Fruit fly (Drosophila melanogaster) whole organism, embryonic: ENCODE results near the gene CG5096.

Experiments used
- Atf3 ChIP-seq: fragments of 200-800 bp; sonication (Bioruptor generic); optimal IDR thresholded peaks from 3 replicates; lab custom pipeline; 2016; ENCODE audit warnings: missing biosample characterization, missing genetic modification characterization
- CG10959 ChIP-seq: fragments of 200-800 bp; sonication (Bioruptor generic); IDR thresholded peaks from 2 replicates; pipeline ENCODE4 v1.3.6; 2022; ENCODE audit warnings: missing biosample characterization, missing genetic modification characterization
- CG11696 ChIP-seq: fragments of 200-800 bp; sonication (Bioruptor generic); IDR thresholded peaks from 2 replicates; pipeline ENCODE4 v1.3.6; 2022; ENCODE audit warnings: missing biosample characterization, missing genetic modification characterization
- CG12659 ChIP-seq: fragments of 200-800 bp; sonication (Bioruptor generic); optimal IDR thresholded peaks from 3 replicates; lab custom pipeline; 2017; ENCODE audit warnings: mild to moderate bottlenecking, missing biosample characterization, missing genetic modification reagents, missing genetic modification characterization
- CG16815 ChIP-seq: fragments of 200-800 bp; sonication (Bioruptor generic); optimal IDR thresholded peaks from 3 replicates; lab custom pipeline; 2017; ENCODE audit warnings: missing biosample characterization, mild to moderate bottlenecking, missing genetic modification characterization
- CG17361 ChIP-seq: fragments of 200-800 bp; sonication (Bioruptor generic); IDR thresholded peaks from 3 replicates; pipeline ENCODE4 v1.3.6; 2022; ENCODE audit warnings: missing biosample characterization, missing genetic modification characterization
- CG17568 ChIP-seq: fragments of 200-800 bp; sonication (Bioruptor generic); optimal IDR thresholded peaks from 2 replicates; lab custom pipeline; 2018; ENCODE audit warnings: missing biosample characterization, mild to moderate bottlenecking, missing genetic modification characterization, moderate library complexity
- CG18764 ChIP-seq: fragments of 200-800 bp; sonication (Bioruptor generic); optimal IDR thresholded peaks from 3 replicates; lab custom pipeline; 2016; ENCODE audit warnings: missing biosample characterization, missing genetic modification characterization
- CG2889 ChIP-seq: fragments of 200-800 bp; sonication (Bioruptor generic); IDR thresholded peaks from 3 replicates; pipeline ENCODE4 v1.3.6; 2022; ENCODE audit warnings: missing biosample characterization, missing genetic modification characterization
- CG33557 ChIP-seq: fragments of 200-800 bp; sonication (Bioruptor generic); optimal IDR thresholded peaks from 2 replicates; lab custom pipeline; 2019; ENCODE audit warnings: missing biosample characterization, mild to moderate bottlenecking, missing genetic modification characterization, moderate library complexity
- CG34376 ChIP-seq: fragments of 200-800 bp; sonication (Bioruptor generic); optimal IDR thresholded peaks from 2 replicates; lab custom pipeline; 2018; ENCODE audit warnings: missing biosample characterization, mild to moderate bottlenecking, missing genetic modification characterization
- CG6654 ChIP-seq: fragments of 200-800 bp; sonication (Bioruptor generic); optimal IDR thresholded peaks from 2 replicates; lab custom pipeline; 2017; ENCODE audit warnings: missing biosample characterization, mild to moderate bottlenecking, missing genetic modification characterization
- CG8388 ChIP-seq: fragments of 200-800 bp; sonication (Bioruptor generic); optimal IDR thresholded peaks from 2 replicates; lab custom pipeline; 2019; ENCODE audit warnings: missing biosample characterization, mild to moderate bottlenecking, missing genetic modification characterization, moderate library complexity
- CG8765 ChIP-seq: fragments of 200-800 bp; sonication (Bioruptor generic); IDR thresholded peaks from 2 replicates; pipeline ENCODE4 v1.3.6; 2022; ENCODE audit warnings: missing biosample characterization, missing genetic modification characterization
- CG9437 ChIP-seq: fragments of 200-800 bp; sonication (Bioruptor generic); optimal IDR thresholded peaks from 2 replicates; lab custom pipeline; 2018; ENCODE audit warnings: missing biosample characterization, mild to moderate bottlenecking, missing genetic modification characterization
- Dip2 ChIP-seq: fragments of 200-800 bp; sonication (Bioruptor generic); IDR thresholded peaks from 2 replicates; pipeline ENCODE4 v1.3.6; 2022; ENCODE audit warnings: missing biosample characterization, missing genetic modification characterization
- Dref ChIP-seq: fragments of 200-800 bp; sonication (Bioruptor generic); IDR thresholded peaks from 2 replicates; pipeline ENCODE4 v1.3.6; 2022; ENCODE audit warnings: missing biosample characterization, missing genetic modification characterization
- HmgD ChIP-seq: fragments of 200-800 bp; sonication (Bioruptor generic); optimal IDR thresholded peaks from 3 replicates; lab custom pipeline; 2016; ENCODE audit warnings: missing biosample characterization, missing genetic modification characterization
- HmgZ ChIP-seq: fragments of 200-800 bp; sonication (Bioruptor generic); optimal IDR thresholded peaks from 2 replicates; lab custom pipeline; 2018; ENCODE audit warnings: missing biosample characterization, mild to moderate bottlenecking, missing genetic modification characterization
- Hmx ChIP-seq: fragments of 200-800 bp; sonication (Bioruptor generic); optimal IDR thresholded peaks from 2 replicates; lab custom pipeline; 2016; ENCODE audit warnings: missing biosample characterization, missing genetic modification characterization
- Hr78 ChIP-seq, 2 experiments: fragments of 200-800 bp in 1 of 2; fragments of >200 bp in 1 of 2; sonication (Bioruptor generic) in 1 of 2; optimal IDR thresholded peaks; 2 replicates each; lab custom pipeline; 2017 to 2019; ENCODE audit warnings: missing biosample characterization in 2 of 2, missing genetic modification characterization in 2 of 2, mild to moderate bottlenecking in 1 of 2, moderate library complexity in 1 of 2
- Lhr ChIP-seq: fragments of 200-800 bp; sonication (Bioruptor generic); optimal IDR thresholded peaks from 3 replicates; lab custom pipeline; 2017; ENCODE audit warnings: mild to moderate bottlenecking, missing biosample characterization, missing genetic modification reagents, missing genetic modification characterization
- MESR4 ChIP-seq: fragments of 200-800 bp; sonication (Bioruptor generic); optimal IDR thresholded peaks from 2 replicates; lab custom pipeline; 2018; ENCODE audit warnings: missing biosample characterization, mild to moderate bottlenecking, missing genetic modification characterization, moderate library complexity
- NK7.1 ChIP-seq: fragments of 200-800 bp; sonication (Bioruptor generic); optimal IDR thresholded peaks from 3 replicates; lab custom pipeline; 2016; ENCODE audit warnings: missing biosample characterization, missing genetic modification characterization
- PHDP ChIP-seq: fragments of 200-800 bp; sonication (Bioruptor generic); optimal IDR thresholded peaks from 3 replicates; lab custom pipeline; 2018; ENCODE audit warnings: missing biosample characterization, mild to moderate bottlenecking, missing genetic modification characterization, moderate library complexity
- Side ChIP-seq: fragments of 200-800 bp; sonication (Bioruptor generic); optimal IDR thresholded peaks from 2 replicates; lab custom pipeline; 2016; ENCODE audit warnings: missing biosample characterization, missing genetic modification characterization
- amos ChIP-seq: fragments of 200-800 bp; sonication (Bioruptor generic); IDR thresholded peaks from 2 replicates; pipeline ENCODE4 v1.3.6; 2022; ENCODE audit warnings: missing biosample characterization, missing genetic modification characterization; ENCODE audit not compliant: partially characterized antibody
- ase ChIP-seq: fragments of 200-800 bp; sonication (Bioruptor generic); IDR thresholded peaks from 3 replicates; pipeline ENCODE4 v1.3.6; 2022; ENCODE audit warnings: missing biosample characterization, missing genetic modification characterization
- ash1 ChIP-seq: fragments of 200-800 bp; sonication (Bioruptor generic); optimal IDR thresholded peaks from 2 replicates; lab custom pipeline; 2018; ENCODE audit warnings: missing biosample characterization, mild to moderate bottlenecking, missing genetic modification characterization
- cad ChIP-seq: fragments of >200 bp; optimal IDR thresholded peaks from 2 replicates; lab custom pipeline; 2017; ENCODE audit warnings: missing biosample characterization, missing genetic modification characterization
- chm ChIP-seq: fragments of 200-800 bp; sonication (Bioruptor generic); IDR thresholded peaks from 2 replicates; pipeline ENCODE4 v1.3.6; 2022; ENCODE audit warnings: missing biosample characterization, missing genetic modification characterization
- crol ChIP-seq: fragments of 200-800 bp; sonication (Bioruptor generic); IDR thresholded peaks from 2 replicates; pipeline ENCODE4 v1.3.6; 2022; ENCODE audit warnings: missing biosample characterization, missing genetic modification characterization
- crp ChIP-seq, 2 experiments: fragments of 200-800 bp; sonication (Bioruptor generic); optimal IDR thresholded peaks; 2 replicates in 1 of 2; 3 replicates in 1 of 2; lab custom pipeline; 2017; ENCODE audit warnings: missing biosample characterization in 2 of 2, missing genetic modification characterization in 2 of 2, mild to moderate bottlenecking in 1 of 2, moderate library complexity in 1 of 2
- dan ChIP-seq: fragments of 200-800 bp; sonication (Bioruptor generic); IDR thresholded peaks from 2 replicates; pipeline ENCODE4 v1.3.6; 2022; ENCODE audit warnings: missing biosample characterization, missing genetic modification characterization
- dmrt11E ChIP-seq: fragments of 200-800 bp; sonication (Bioruptor generic); optimal IDR thresholded peaks from 3 replicates; lab custom pipeline; 2018; ENCODE audit warnings: missing biosample characterization, mild to moderate bottlenecking, missing genetic modification characterization, moderate library complexity
- ftz-f1 ChIP-seq: fragments of 200-800 bp; sonication (Bioruptor generic); optimal IDR thresholded peaks from 2 replicates; lab custom pipeline; 2016; ENCODE audit warnings: missing biosample characterization, missing genetic modification characterization
- grau ChIP-seq: fragments of 200-800 bp; optimal IDR thresholded peaks from 3 replicates; lab custom pipeline; 2019; ENCODE audit warnings: missing biosample characterization, mild to moderate bottlenecking, missing genetic modification characterization, moderate library complexity
- gsb-n ChIP-seq: fragments of 200-800 bp; sonication (Bioruptor generic); optimal IDR thresholded peaks from 3 replicates; lab custom pipeline; 2018; ENCODE audit warnings: missing biosample characterization, mild to moderate bottlenecking, missing genetic modification characterization
- h ChIP-seq: fragments of >200 bp; optimal IDR thresholded peaks from 2 replicates; lab custom pipeline; 2017
- lbe ChIP-seq: fragments of 200-800 bp; sonication (Bioruptor generic); optimal IDR thresholded peaks from 2 replicates; lab custom pipeline; 2016; ENCODE audit warnings: missing biosample characterization, mild to moderate bottlenecking, missing genetic modification characterization
- luna ChIP-seq: fragments of 200-800 bp; sonication (Bioruptor generic); optimal IDR thresholded peaks from 2 replicates; lab custom pipeline; 2016; ENCODE audit warnings: missing biosample characterization, missing genetic modification characterization
- oc ChIP-seq: fragments of 200-800 bp; sonication (Bioruptor generic); optimal IDR thresholded peaks from 2 replicates; lab custom pipeline; 2018; ENCODE audit warnings: missing biosample characterization, mild to moderate bottlenecking, missing genetic modification characterization, moderate library complexity
- peb ChIP-seq: fragments of 200-800 bp; sonication (Bioruptor generic); IDR thresholded peaks from 2 replicates; pipeline ENCODE4 v1.3.6; 2022; ENCODE audit warnings: missing biosample characterization, missing genetic modification characterization
- sisA ChIP-seq: fragments of 200-800 bp; sonication (Bioruptor generic); IDR thresholded peaks from 2 replicates; pipeline ENCODE4 v1.3.6; 2022; ENCODE audit warnings: missing biosample characterization, missing genetic modification characterization
- slou ChIP-seq: fragments of 200-800 bp; sonication (Bioruptor generic); optimal IDR thresholded peaks from 3 replicates; lab custom pipeline; 2016; ENCODE audit warnings: missing biosample characterization, missing genetic modification characterization
- sob ChIP-seq: fragments of 200-800 bp; sonication (Bioruptor generic); IDR thresholded peaks from 2 replicates; pipeline ENCODE4 v1.3.6; 2022; ENCODE audit warnings: missing biosample characterization, missing genetic modification characterization
- tin ChIP-seq: fragments of 200-800 bp; sonication (Bioruptor generic); optimal IDR thresholded peaks from 3 replicates; lab custom pipeline; 2016; ENCODE audit warnings: missing biosample characterization, missing genetic modification characterization
- tx ChIP-seq: fragments of 200-800 bp; sonication (Bioruptor generic); optimal IDR thresholded peaks from 2 replicates; lab custom pipeline; 2016; ENCODE audit warnings: missing biosample characterization, missing genetic modification characterization
- zfh1 ChIP-seq: fragments of 200-800 bp; sonication (Bioruptor generic); IDR thresholded peaks from 3 replicates; pipeline ENCODE4 v1.3.6; 2022; ENCODE audit warnings: missing biosample characterization, missing genetic modification characterization

Gene CG5096

DNA sequence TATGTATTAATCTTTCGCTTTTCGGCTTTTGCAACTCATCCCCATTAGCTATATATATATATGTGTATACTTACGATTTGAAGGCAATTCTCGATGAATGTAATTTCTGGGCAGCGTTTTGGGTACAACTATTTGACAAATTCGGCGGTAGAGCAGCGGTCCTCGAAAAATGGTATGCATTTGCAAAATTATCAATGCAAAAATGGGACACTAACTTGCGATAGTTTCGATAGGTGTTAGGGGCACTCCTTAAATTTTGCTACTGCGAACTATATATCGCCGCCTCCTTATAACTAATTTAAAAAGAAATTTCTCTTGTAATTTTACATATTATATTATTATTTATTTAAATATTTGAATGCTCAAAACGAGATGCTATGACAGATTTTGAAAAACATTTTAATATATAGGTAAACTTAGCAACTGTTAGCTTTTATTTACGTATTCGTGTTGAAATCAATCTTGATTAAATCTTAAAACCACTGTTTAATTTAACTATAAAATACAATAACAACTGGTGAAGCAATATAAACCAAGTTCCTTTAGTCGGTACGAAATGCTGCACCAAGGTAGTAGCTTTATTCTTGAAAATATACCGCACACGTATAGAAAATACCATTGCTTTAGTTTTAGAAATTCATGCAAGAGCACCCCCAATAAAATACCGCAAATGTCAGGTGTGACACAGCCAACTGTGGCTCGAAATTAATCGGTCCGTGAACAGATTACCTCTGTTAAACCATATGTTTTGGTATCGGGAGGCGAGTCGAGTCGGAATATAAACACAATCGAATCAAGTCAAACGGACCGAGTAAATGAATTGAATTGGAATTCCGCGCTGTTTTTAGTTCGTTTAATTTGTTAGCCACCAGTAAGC, 31.4 kb downstream of the CG5096 start, which contains the start of the genes CG5355 and Klp31E (continued):
- TF ChIP-seq grau (tag; lab: Kevin White, UChicago) (peak; percentile 79), NK7.1 (peak; percentile 20), CG17361 (GFP tag; lab: Robert Waterston, UW) (peak; percentile 95), CG18764 (no peak), Side (GFP tag; lab: Kevin White, UChicago) (peak; percentile 42), ash1 (no peak), zfh1 (GFP tag; lab: Robert Waterston, UW) (peak; percentile 57; the same call in 2 of the 3 replicates), CG12659 (peak; percentile 83), CG17568 (GFP tag; lab: Kevin White, UChicago) (no peak), MESR4 (GFP tag; lab: Kevin White, UChicago) (peak; percentile 53), HmgZ (tag; lab: Kevin White, UChicago) (peak; percentile 25), tx (GFP tag; lab: Kevin White, UChicago) (peak; percentile 13), chm (peak; percentile 34), sob (GFP tag; lab: Robert Waterston, UW) (peak; percentile 64), CG16815 (GFP tag; lab: Kevin White, UChicago) (peak; percentile 64), Hr78 (GFP tag; optimal IDR thresholded peaks at IDR 0.05; lab: Kevin White, UChicago) (no peak), CG6654 (GFP tag; lab: Kevin White, UChicago) (peak; percentile 42), dmrt11E (tag; lab: Kevin White, UChicago) (peak; percentile 80), cad (GFP tag; lab: Kevin White, UChicago) (no peak), Dip2 (GFP tag; lab: Robert Waterston, UW) (no peak), CG9437 (GFP tag; lab: Kevin White, UChicago) (peak; percentile 78), CG33557 (GFP tag; lab: Kevin White, UChicago) (peak; percentile 76), CG2889 (GFP tag; lab: Robert Waterston, UW) (no peak), CG8765 (no peak), Atf3 (GFP tag; lab: Kevin White, UChicago) (peak; percentile 51), ftz-f1 (GFP tag; lab: Kevin White, UChicago) (no peak), dan (GFP tag; lab: Robert Waterston, UW) (no peak), amos (peak; percentile 68; the same call in 1 of the 2 replicates), tin (GFP tag; lab: Kevin White, UChicago) (peak; percentile 57), Dref (GFP tag; lab: Robert Waterston, UW) (peak; percentile 65), CG10959 (GFP tag; lab: Robert Waterston, UW) (no peak), crp (GFP tag; optimal IDR thresholded peaks at IDR 0.05; lab: Kevin White, UChicago) (peak; percentile 30 to 84), ase (GFP tag; lab: Robert Waterston, UW) (peak; percentile 4; the same call in 1 of the 3 replicates), gsb-n (tag; lab: Kevin White, UChicago) (no peak), Lhr (GFP tag; lab: Kevin White, UChicago) (peak; percentile 19), slou (peak; percentile 12), peb (GFP tag; lab: Robert Waterston, UW) (no peak), oc (tag; lab: Kevin White, UChicago) (no peak), CG11696 (GFP tag; lab: Robert Waterston, UW) (peak; percentile 61; the same call in 1 of the 2 replicates), sisA (GFP tag; lab: Robert Waterston, UW) (no peak), h (lab: Kevin White, UChicago) (no peak), luna (GFP tag; lab: Kevin White, UChicago) (no peak), CG8388 (GFP tag; lab: Kevin White, UChicago) (peak; percentile 64), crol (GFP tag; lab: Robert Waterston, UW) (no peak), PHDP (tag; lab: Kevin White, UChicago) (peak; percentile 56), Hmx (GFP tag; lab: Kevin White, UChicago) (no peak), CG34376 (no peak), HmgD (GFP tag; lab: Kevin White, UChicago) (peak; percentile 56), lbe (GFP tag; lab: Kevin White, UChicago) (no peak)
